Worm (Caenorhabditis elegans): ENCODE data around the gene lys-10.
A peak's percentile ranks its signal among the peaks of the same experiment; 100 is the strongest.

Gene lys-10

DNA sequence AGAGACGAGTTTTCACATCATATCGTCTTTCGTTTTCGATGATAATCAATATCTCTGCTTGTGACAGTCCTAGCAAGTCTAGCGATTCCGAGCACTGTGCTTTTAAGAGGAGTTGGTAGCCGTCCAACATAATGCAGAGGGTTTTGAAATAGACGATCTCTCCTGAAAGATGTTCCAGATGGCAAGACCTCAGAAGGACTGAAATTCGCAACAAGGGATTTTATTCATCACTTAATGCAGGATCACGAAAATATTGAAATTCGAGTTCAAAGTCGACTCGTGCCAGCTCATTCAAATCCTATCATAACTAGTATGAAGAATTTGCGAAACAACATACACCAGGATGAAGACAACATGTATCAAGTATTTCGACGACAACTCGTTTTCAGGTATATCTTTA lies 44.9 kb downstream of the lys-10 start, which contains the start of gene D2096.7:
TSS of gene D2096.7 (minus strand) at position 130 of the 400 bp plus-strand sequence.
- TF ChIP-seq ceh-43 (GFP tag; optimal IDR thresholded peaks at IDR 0.05) (no peak), blmp-1 (tag; optimal IDR thresholded peaks at IDR 0.05) (no peak), ceh-83 (GFP tag; optimal IDR thresholded peaks at IDR 0.05) (no peak), unc-120 (tag; optimal IDR thresholded peaks at IDR 0.05; ENCODE audit: poor library complexity, severe bottlenecking) (no peak), nhr-28 (tag; optimal IDR thresholded peaks at IDR 0.05) (no peak), M03D4.4 (tag; optimal IDR thresholded peaks at IDR 0.05) (no peak), sptf-1 (tag; optimal IDR thresholded peaks at IDR 0.05) (no peak), elt-3 (tag; optimal IDR thresholded peaks at IDR 0.05) (no peak), tbx-8 (GFP tag; optimal IDR thresholded peaks at IDR 0.05) (no peak), snpc-4 (tag; optimal IDR thresholded peaks at IDR 0.05) (no peak), cnd-1 (tag; optimal IDR thresholded peaks at IDR 0.05) (no peak), pha-4 (tag; optimal IDR thresholded peaks at IDR 0.05) (no peak), sem-2 (GFP tag; optimal IDR thresholded peaks at IDR 0.05) (no peak), ces-1 (GFP tag; optimal IDR thresholded peaks at IDR 0.05) (no peak), drap-1 (GFP tag; optimal IDR thresholded peaks at IDR 0.05) (no peak), lin-13 (tag; optimal IDR thresholded peaks at IDR 0.05) (no peak), ceh-39 (tag; optimal IDR thresholded peaks at IDR 0.05) (no peak)

DNA sequence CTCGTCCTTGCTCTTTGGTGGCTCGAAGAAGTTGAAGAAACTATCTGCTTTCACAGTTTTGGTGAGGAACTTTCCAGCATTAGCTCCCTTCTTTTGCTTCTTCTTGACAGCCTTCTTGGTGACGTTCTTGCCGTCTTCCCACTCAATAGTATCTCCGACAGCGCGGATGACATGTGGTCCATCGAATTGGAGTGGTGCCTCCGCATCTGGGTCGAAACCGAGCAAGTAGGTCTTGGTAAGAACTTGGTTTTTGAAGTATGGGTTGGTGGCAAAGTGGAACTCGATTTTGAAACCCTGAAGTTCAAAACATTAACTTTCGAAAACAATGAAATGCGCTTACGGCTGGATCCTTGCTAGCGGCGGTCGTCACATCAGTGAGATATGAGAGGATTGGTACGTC lies 45.7 kb downstream of the lys-10 start:
- TF ChIP-seq ceh-39 (tag; optimal IDR thresholded peaks at IDR 0.05) (no peak), flh-1 (GFP tag; optimal IDR thresholded peaks at IDR 0.05) (no peak), hlh-1 (tag; optimal IDR thresholded peaks at IDR 0.05) (no peak), snpc-4 (tag; optimal IDR thresholded peaks at IDR 0.05) (no peak), mab-5 (tag; optimal IDR thresholded peaks at IDR 0.05) (no peak), lin-32 (GFP tag; optimal IDR thresholded peaks at IDR 0.05) (no peak), lsy-2 (tag; optimal IDR thresholded peaks at IDR 0.05) (no peak), nhr-76 (tag; optimal IDR thresholded peaks at IDR 0.05) (no peak), blmp-1 (tag; optimal IDR thresholded peaks at IDR 0.05) (no peak), unc-62 (GFP tag; optimal IDR thresholded peaks at IDR 0.05) (no peak), M03D4.4 (tag; optimal IDR thresholded peaks at IDR 0.05) (no peak), unc-39 (tag; optimal IDR thresholded peaks at IDR 0.05) (no peak), bed-3 (GFP tag; optimal IDR thresholded peaks at IDR 0.05) (no peak), ham-2 (GFP tag; optimal IDR thresholded peaks at IDR 0.05) (no peak), zip-8 (tag; optimal IDR thresholded peaks at IDR 0.05) (no peak), ceh-83 (GFP tag; optimal IDR thresholded peaks at IDR 0.05) (no peak), pha-4 (tag; optimal IDR thresholded peaks at IDR 0.05) (no peak), nhr-28 (tag; optimal IDR thresholded peaks at IDR 0.05) (no peak), nhr-237 (tag; optimal IDR thresholded peaks at IDR 0.05) (no peak), elt-3 (tag; optimal IDR thresholded peaks at IDR 0.05) (no peak)

DNA sequence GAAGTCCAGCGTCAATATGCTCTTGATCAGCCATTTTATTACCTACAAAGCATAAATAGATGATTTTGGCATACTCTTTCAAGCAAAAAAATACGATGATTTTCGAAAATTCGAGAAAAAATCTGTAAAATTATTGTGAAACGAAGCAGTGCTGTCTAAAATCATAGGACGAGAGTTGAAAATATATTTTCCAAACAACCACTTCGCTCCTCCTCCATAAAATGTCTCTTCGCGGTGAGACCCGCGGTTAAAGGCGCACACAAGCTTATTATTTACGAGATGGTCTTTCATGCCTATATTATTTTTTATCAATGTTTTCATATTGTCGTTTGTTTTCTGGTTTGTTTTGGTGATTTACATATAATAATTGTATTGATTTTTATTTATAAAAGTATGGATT lies 46.7 kb downstream of the lys-10 start, which contains the start of gene nap-1:
TSS of gene nap-1 (minus strand) at position 42 of the 400 bp plus-strand sequence.
- TF ChIP-seq lsy-2 (tag; optimal IDR thresholded peaks at IDR 0.05) = peak; percentile 74
- TF ChIP-seq ham-2 (GFP tag; optimal IDR thresholded peaks at IDR 0.05) = no peak
- no peak for TF ChIP-seq ztf-11 (tag; optimal IDR thresholded peaks at IDR 0.05)
- TF ChIP-seq nhr-237 (tag; optimal IDR thresholded peaks at IDR 0.05) = peak; percentile 31
- TF ChIP-seq pha-4 (tag; optimal IDR thresholded peaks at IDR 0.05) = peak; percentile 60
- TF ChIP-seq ceh-39 (tag; optimal IDR thresholded peaks at IDR 0.05) = peak; percentile 56
- peak; percentile 42 for TF ChIP-seq ces-1 (GFP tag; optimal IDR thresholded peaks at IDR 0.05)
- peak; percentile 61 for TF ChIP-seq lin-13 (tag; optimal IDR thresholded peaks at IDR 0.05)
- no peak for TF ChIP-seq ceh-83 (GFP tag; optimal IDR thresholded peaks at IDR 0.05)
- TF ChIP-seq nhr-76 (tag; optimal IDR thresholded peaks at IDR 0.05) = no peak
- peak; percentile 69 for TF ChIP-seq mep-1 (tag; optimal IDR thresholded peaks at IDR 0.05)
- TF ChIP-seq flh-1 (GFP tag; optimal IDR thresholded peaks at IDR 0.05) = no peak
- no peak for TF ChIP-seq drap-1 (GFP tag; optimal IDR thresholded peaks at IDR 0.05)
- no peak for TF ChIP-seq blmp-1 (tag; optimal IDR thresholded peaks at IDR 0.05)

DNA sequence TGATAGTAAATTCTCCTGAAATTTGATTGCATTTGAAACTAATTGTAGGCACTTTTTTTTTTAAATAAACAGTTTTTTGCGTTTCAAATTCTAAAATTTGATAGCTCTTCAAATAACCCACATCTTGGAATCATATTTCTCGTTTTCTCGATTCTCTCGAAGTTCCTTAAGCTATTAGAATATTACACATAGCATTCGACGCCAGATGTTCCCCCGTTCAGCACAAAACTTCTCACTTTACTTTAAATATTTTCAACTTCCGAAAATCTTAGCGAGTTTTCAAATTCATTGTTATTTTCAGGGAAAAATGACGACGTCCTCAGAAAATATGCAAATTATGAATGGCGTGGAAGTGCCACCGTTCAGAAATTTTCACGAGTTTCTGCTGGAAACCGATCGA lies 47.1 kb downstream of the lys-10 start, which contains the start of gene praf-3:
TSS of gene praf-3 (plus strand) at position 301 of the 400 bp plus-strand sequence.
- TF ChIP-seq unc-120 (tag; optimal IDR thresholded peaks at IDR 0.05; ENCODE audit: poor library complexity, severe bottlenecking) (no peak), ztf-11 (tag; optimal IDR thresholded peaks at IDR 0.05) (no peak), elt-1 (tag; optimal IDR thresholded peaks at IDR 0.05; ENCODE audit: borderline replicate concordance, insufficient read depth) (no peak), nhr-2 (tag; optimal IDR thresholded peaks at IDR 0.05) (no peak), elt-3 (tag; optimal IDR thresholded peaks at IDR 0.05) (no peak), nhr-76 (tag; optimal IDR thresholded peaks at IDR 0.05) (no peak), cnd-1 (tag; optimal IDR thresholded peaks at IDR 0.05) (no peak), blmp-1 (tag; optimal IDR thresholded peaks at IDR 0.05) (no peak), flh-1 (GFP tag; optimal IDR thresholded peaks at IDR 0.05) (no peak), drap-1 (GFP tag; optimal IDR thresholded peaks at IDR 0.05) (no peak), ceh-39 (tag; optimal IDR thresholded peaks at IDR 0.05) (no peak), mab-5 (tag; optimal IDR thresholded peaks at IDR 0.05) (no peak), bed-3 (GFP tag; optimal IDR thresholded peaks at IDR 0.05) (no peak), nhr-237 (tag; optimal IDR thresholded peaks at IDR 0.05) (no peak), tbx-8 (GFP tag; optimal IDR thresholded peaks at IDR 0.05) (no peak), nhr-28 (tag; optimal IDR thresholded peaks at IDR 0.05) (no peak), nhr-12 (tag; optimal IDR thresholded peaks at IDR 0.05) (no peak), ces-1 (GFP tag; optimal IDR thresholded peaks at IDR 0.05) (no peak)

Data from whole organism, mixed stage, embryonic.